Fruit fly (Drosophila melanogaster): ENCODE measurements around the gene CG31041.
A peak's percentile ranks its signal among the peaks of the same experiment; 100 is the strongest.

Gene CG31041

dm6 chr3R:29549945-29550344 is 40.8 kb downstream of the CG31041 start (continued):
- TF ChIP-seq CG6163 (GFP tag; IDR thresholded peaks at IDR 0.05): peak; percentile 63; the same call in 2 of the 3 replicates
- no peak for TF ChIP-seq CG11762 (GFP tag; optimal IDR thresholded peaks at IDR 0.05; ENCODE audit: insufficient read depth)
- no peak for TF ChIP-seq CG6276 (GFP tag; optimal IDR thresholded peaks at IDR 0.05)
- no peak for TF ChIP-seq Gug (GFP tag; IDR thresholded peaks at IDR 0.05)
- TF ChIP-seq Met (GFP tag; optimal IDR thresholded peaks at IDR 0.05): peak; percentile 31
- peak; percentile 32 for TF ChIP-seq esn (GFP tag; optimal IDR thresholded peaks at IDR 0.05)
- peak; percentile 28 for TF ChIP-seq OdsH (GFP tag; optimal IDR thresholded peaks at IDR 0.05)
- peak; percentile 4 for TF ChIP-seq dsx (GFP tag; optimal IDR thresholded peaks at IDR 0.05; ENCODE audit: poor library complexity, severe bottlenecking)
- TF ChIP-seq Smox (GFP tag; optimal IDR thresholded peaks at IDR 0.05): peak; percentile 1
- peak; percentile 25 for TF ChIP-seq lz (GFP tag; optimal IDR thresholded peaks at IDR 0.05)
- peak; percentile 27 for TF ChIP-seq topi (GFP tag; optimal IDR thresholded peaks at IDR 0.05)
- TF ChIP-seq CG31627 (GFP tag; optimal IDR thresholded peaks at IDR 0.05): peak; percentile 19
- no peak for TF ChIP-seq fkh (GFP tag; optimal IDR thresholded peaks at IDR 0.05)
- no peak for TF ChIP-seq Blimp-1 (GFP tag; optimal IDR thresholded peaks at IDR 0.05)
- peak; percentile 26 for TF ChIP-seq fd59A (GFP tag; optimal IDR thresholded peaks at IDR 0.05)
- no peak for TF ChIP-seq CG34406 (GFP tag; optimal IDR thresholded peaks at IDR 0.05)
- peak; percentile 27 for TF ChIP-seq CG3032 (tag; optimal IDR thresholded peaks at IDR 0.05)
- TF ChIP-seq cyc (GFP tag; optimal IDR thresholded peaks at IDR 0.05): peak; percentile 26
- no peak for TF ChIP-seq CG16779 (tag; optimal IDR thresholded peaks at IDR 0.05)
- peak; percentile 48 for TF ChIP-seq achi (GFP tag; optimal IDR thresholded peaks at IDR 0.05)
- TF ChIP-seq Sox102F (GFP tag; optimal IDR thresholded peaks at IDR 0.05): no peak
- no peak for TF ChIP-seq CG9139 (GFP tag; optimal IDR thresholded peaks at IDR 0.05)
- peak; percentile 25 for TF ChIP-seq Eip75B (GFP tag; optimal IDR thresholded peaks at IDR 0.05)
- TF ChIP-seq Sox15 (GFP tag; optimal IDR thresholded peaks at IDR 0.05): no peak
- no peak for TF ChIP-seq CG15336 (GFP tag; IDR thresholded peaks at IDR 0.05)
- no peak for TF ChIP-seq CG11294 (GFP tag; IDR thresholded peaks at IDR 0.05)
- no peak for TF ChIP-seq CG6854 (GFP tag; optimal IDR thresholded peaks at IDR 0.05)
- TF ChIP-seq vri (GFP tag; optimal IDR thresholded peaks at IDR 0.05): peak; percentile 36
- no peak for TF ChIP-seq Eip93F (GFP tag; optimal IDR thresholded peaks at IDR 0.05)
- TF ChIP-seq Eip78C (GFP tag): peak; percentile 67
- TF ChIP-seq CG1621 (tag; optimal IDR thresholded peaks at IDR 0.05): no peak
- TF ChIP-seq pdm3 (GFP tag; optimal IDR thresholded peaks at IDR 0.05): peak; percentile 21

DNA sequence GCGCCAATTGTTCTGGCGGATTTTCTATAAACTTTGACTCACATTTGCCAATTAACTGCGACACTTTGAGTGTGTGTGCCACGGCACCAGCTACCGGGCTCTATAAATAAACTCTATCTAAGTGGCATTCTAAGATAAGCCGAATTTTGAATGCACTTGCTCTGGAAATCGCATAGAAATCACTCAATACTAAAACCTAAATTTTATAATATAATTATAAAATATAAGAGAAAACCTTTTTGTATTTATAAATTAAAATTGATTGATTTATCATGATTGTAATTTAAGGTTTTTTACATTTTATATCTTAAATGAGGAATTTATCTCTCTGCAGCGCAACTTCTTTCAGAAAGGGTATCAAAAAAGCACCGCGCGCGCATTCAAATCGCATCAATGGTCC is 41.5 kb downstream of the CG31041 start:
- TF ChIP-seq OdsH (GFP tag; optimal IDR thresholded peaks at IDR 0.05) (no peak), Sox102F (GFP tag; optimal IDR thresholded peaks at IDR 0.05) (no peak), CG3032 (tag; optimal IDR thresholded peaks at IDR 0.05) (no peak), Sox15 (GFP tag; optimal IDR thresholded peaks at IDR 0.05) (no peak), ss (GFP tag; optimal IDR thresholded peaks at IDR 0.05) (no peak), CG11762 (GFP tag; optimal IDR thresholded peaks at IDR 0.05; ENCODE audit: insufficient read depth) (no peak), CG1621 (tag; optimal IDR thresholded peaks at IDR 0.05) (no peak), CG8632 (GFP tag; optimal IDR thresholded peaks at IDR 0.05) (no peak), Hr39 (GFP tag; optimal IDR thresholded peaks at IDR 0.05) (no peak), pdm3 (GFP tag; optimal IDR thresholded peaks at IDR 0.05) (no peak)

DNA sequence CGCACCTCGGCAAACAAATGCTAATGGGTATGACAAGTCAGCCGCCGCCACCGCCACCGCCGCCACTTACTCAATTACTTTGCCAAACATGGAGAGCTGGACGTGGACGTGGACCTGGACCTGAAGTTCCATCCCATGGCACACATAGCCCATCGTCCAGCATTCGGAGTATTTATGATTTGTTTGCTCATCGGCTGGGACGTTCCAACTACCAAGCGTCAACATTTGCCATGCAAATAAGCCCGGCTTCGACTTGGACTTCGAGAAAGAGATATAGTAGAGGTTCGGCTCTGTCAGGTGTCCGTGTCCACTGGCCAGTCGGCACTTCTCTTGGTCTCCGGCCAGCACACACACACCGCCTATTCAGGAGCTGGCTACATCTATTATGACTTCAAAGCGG is 42.0 kb downstream of the CG31041 start:
- TF ChIP-seq Ets96B (tag; optimal IDR thresholded peaks at IDR 0.05) (no peak), fd59A (GFP tag; optimal IDR thresholded peaks at IDR 0.05) (no peak), Eip75B (GFP tag; optimal IDR thresholded peaks at IDR 0.05) (no peak), Lpt (GFP tag; optimal IDR thresholded peaks at IDR 0.05) (no peak), achi (GFP tag; optimal IDR thresholded peaks at IDR 0.05) (no peak), CG10631 (GFP tag; optimal IDR thresholded peaks at IDR 0.05) (no peak), fkh (GFP tag; optimal IDR thresholded peaks at IDR 0.05) (peak; percentile 82)

Data from whole organism, prepupa.